Fruit fly (Drosophila melanogaster): Measurements from ENCODE around the gene CG13062.

CG13062 gene

dm6 chr3L:16295447-16295846, 18.6 kb upstream of the CG13062 start, which contains the start of gene CG4962:
TSS of gene CG4962 (minus strand) at chr3L:16295547.
- no peak for TF ChIP-seq Hr96 (GFP tag; optimal IDR thresholded peaks at IDR 0.05)
- no peak for TF ChIP-seq CG11617 (GFP tag; optimal IDR thresholded peaks at IDR 0.05)
- no peak for TF ChIP-seq Mnt (GFP tag; optimal IDR thresholded peaks at IDR 0.05)
- TF ChIP-seq bab1 (GFP tag; optimal IDR thresholded peaks at IDR 0.05) = no peak
- TF ChIP-seq CG33017 (tag; optimal IDR thresholded peaks at IDR 0.05) = no peak

dm6 chr3L:16301153-16301552, 12.9 kb upstream of the CG13062 start, which contains the start of gene CG4982:
TSS of gene CG4982 (plus strand) at chr3L:16301453.
- TF ChIP-seq CG11617 (GFP tag; optimal IDR thresholded peaks at IDR 0.05) (no peak), CG33017 (tag; optimal IDR thresholded peaks at IDR 0.05) (no peak), Clk (GFP tag; optimal IDR thresholded peaks at IDR 0.05) (no peak), CG14711 (tag; optimal IDR thresholded peaks at IDR 0.05) (no peak), toe (GFP tag; optimal IDR thresholded peaks at IDR 0.05) (no peak), CG7101 (tag; optimal IDR thresholded peaks at IDR 0.05) (no peak), CG12768 (GFP tag; optimal IDR thresholded peaks at IDR 0.05) (no peak), Mnt (GFP tag; optimal IDR thresholded peaks at IDR 0.05) (no peak)

- no peak for TF ChIP-seq Mnt (GFP tag; optimal IDR thresholded peaks at IDR 0.05)
- TF ChIP-seq cic (GFP tag; optimal IDR thresholded peaks at IDR 0.05) = no peak
- TF ChIP-seq CG5204 (GFP tag; optimal IDR thresholded peaks at IDR 0.05) = no peak
- no peak for TF ChIP-seq ovo (GFP tag; optimal IDR thresholded peaks at IDR 0.05)
- TF ChIP-seq toe (GFP tag; optimal IDR thresholded peaks at IDR 0.05) = no peak
- TF ChIP-seq CG1620 (GFP tag; optimal IDR thresholded peaks at IDR 0.05) = no peak
- TF ChIP-seq CG7101 (tag; optimal IDR thresholded peaks at IDR 0.05) = no peak
- no peak for TF ChIP-seq CG14711 (tag; optimal IDR thresholded peaks at IDR 0.05)
- no peak for TF ChIP-seq Clk (GFP tag; optimal IDR thresholded peaks at IDR 0.05)
- no peak for TF ChIP-seq CG7045 (GFP tag; optimal IDR thresholded peaks at IDR 0.05)
- TF ChIP-seq kay (GFP tag; ENCODE audit: borderline replicate concordance) = no peak
- no peak for TF ChIP-seq Crg-1 (GFP tag; optimal IDR thresholded peaks at IDR 0.05)
- no peak for TF ChIP-seq Hr96 (GFP tag; optimal IDR thresholded peaks at IDR 0.05)
- no peak for TF ChIP-seq CG12768 (GFP tag; optimal IDR thresholded peaks at IDR 0.05)
- no peak for TF ChIP-seq cnc (optimal IDR thresholded peaks at IDR 0.05)
- no peak for TF ChIP-seq CG33017 (tag; optimal IDR thresholded peaks at IDR 0.05)
- no peak for TF ChIP-seq bab1 (GFP tag; optimal IDR thresholded peaks at IDR 0.05)
- no peak for TF ChIP-seq pad (GFP tag; optimal IDR thresholded peaks at IDR 0.05)
- no peak for TF ChIP-seq tj (GFP tag; optimal IDR thresholded peaks at IDR 0.05)
- TF ChIP-seq CG11617 (GFP tag; optimal IDR thresholded peaks at IDR 0.05) = no peak
Observed at dm6 chr3L:16303078-16303477, 11.0 kb upstream of the CG13062 start, which contains the start of gene CG13044. TSS of gene CG13044 (minus strand) at chr3L:16303178.

dm6 chr3L:16303982-16304381, 10.1 kb upstream of the CG13062 start, which contains the start of gene CG43249:
TSS of gene CG43249 (plus strand) at chr3L:16304282.
- TF ChIP-seq ovo (GFP tag; optimal IDR thresholded peaks at IDR 0.05) (no peak), Crg-1 (GFP tag; optimal IDR thresholded peaks at IDR 0.05) (no peak), kay (GFP tag; ENCODE audit: borderline replicate concordance) (no peak), Hr96 (GFP tag; optimal IDR thresholded peaks at IDR 0.05) (no peak), bab1 (GFP tag; optimal IDR thresholded peaks at IDR 0.05) (no peak), pad (GFP tag; optimal IDR thresholded peaks at IDR 0.05) (no peak), CG12768 (GFP tag; optimal IDR thresholded peaks at IDR 0.05) (no peak), CG7045 (GFP tag; optimal IDR thresholded peaks at IDR 0.05) (no peak), CG14711 (tag; optimal IDR thresholded peaks at IDR 0.05) (no peak), Mnt (GFP tag; optimal IDR thresholded peaks at IDR 0.05) (no peak), toe (GFP tag; optimal IDR thresholded peaks at IDR 0.05) (no peak), CG1620 (GFP tag; optimal IDR thresholded peaks at IDR 0.05) (no peak), CG33017 (tag; optimal IDR thresholded peaks at IDR 0.05) (no peak), CG11617 (GFP tag; optimal IDR thresholded peaks at IDR 0.05) (no peak), CG5204 (GFP tag; optimal IDR thresholded peaks at IDR 0.05) (no peak)

dm6 chr3L:16305820-16306650, 8.1 kb upstream of the CG13062 start, which contains the start of the genes CG13043 and CG13063:
TSS of gene CG13043 (minus strand) at chr3L:16305870.
TSS of gene CG13063 (plus strand) at chr3L:16306600.
- TF ChIP-seq CG7101 (tag; optimal IDR thresholded peaks at IDR 0.05) (no peak), toe (GFP tag; optimal IDR thresholded peaks at IDR 0.05) (no peak)

dm6 chr3L:16308380-16308779, 5.7 kb upstream of the CG13062 start, which contains the start of gene CG13042:
TSS of gene CG13042 (minus strand) at chr3L:16308480.
- TF ChIP-seq CG7101 (tag; optimal IDR thresholded peaks at IDR 0.05) (no peak), CG12768 (GFP tag; optimal IDR thresholded peaks at IDR 0.05) (no peak), kay (GFP tag; ENCODE audit: borderline replicate concordance) (no peak), CG7045 (GFP tag; optimal IDR thresholded peaks at IDR 0.05) (no peak)

dm6 chr3L:16309972-16310371, 4.1 kb upstream of the CG13062 start:
- TF ChIP-seq CG1620 (GFP tag; optimal IDR thresholded peaks at IDR 0.05) = no peak
- TF ChIP-seq CG5204 (GFP tag; optimal IDR thresholded peaks at IDR 0.05) = peak; percentile 32

All from whole organism, adult.